Fruit fly (Drosophila melanogaster) whole organism, embryonic: ENCODE data around the gene CG9297.

Experiments used
- Abd-B ChIP-seq: fragments of 200-800 bp; sonication (Bioruptor generic); optimal IDR thresholded peaks from 2 replicates; lab custom pipeline; 2018; ENCODE audit warnings: missing biosample characterization, mild to moderate bottlenecking, missing genetic modification characterization, moderate library complexity
- B-H1 ChIP-seq: fragments of 200-800 bp; sonication (Bioruptor generic); IDR thresholded peaks from 3 replicates; pipeline ENCODE4 v1.3.6; 2022; ENCODE audit warnings: missing biosample characterization, missing genetic modification characterization
- CG10267 ChIP-seq: fragments of 200-800 bp; sonication (Bioruptor generic); optimal IDR thresholded peaks from 2 replicates; lab custom pipeline; 2018; ENCODE audit warnings: missing biosample characterization, mild to moderate bottlenecking, missing genetic modification characterization, moderate library complexity
- CG10274 ChIP-seq: fragments of 200-800 bp; sonication (Bioruptor generic); optimal IDR thresholded peaks from 3 replicates; lab custom pipeline; 2017; ENCODE audit warnings: missing biosample characterization, mild to moderate bottlenecking, missing genetic modification characterization
- CG11696 ChIP-seq: fragments of 200-800 bp; sonication (Bioruptor generic); IDR thresholded peaks from 2 replicates; pipeline ENCODE4 v1.3.6; 2022; ENCODE audit warnings: missing biosample characterization, missing genetic modification characterization
- CG13287 ChIP-seq: fragments of 200-800 bp; sonication (Bioruptor generic); IDR thresholded peaks from 2 replicates; pipeline ENCODE4 v1.3.6; 2022; ENCODE audit warnings: missing biosample characterization, missing genetic modification characterization; ENCODE audit not compliant: partially characterized antibody
- CG13894 ChIP-seq: fragments of 200-800 bp; sonication (Bioruptor generic); optimal IDR thresholded peaks from 3 replicates; lab custom pipeline; 2018; ENCODE audit warnings: missing biosample characterization, mild to moderate bottlenecking, missing genetic modification characterization, moderate library complexity
- CG14441 ChIP-seq: fragments of 200-800 bp; sonication (Bioruptor generic); IDR thresholded peaks from 2 replicates; pipeline ENCODE4 v1.3.6; 2022; ENCODE audit warnings: missing biosample characterization, missing genetic modification characterization
- CG14667 ChIP-seq: fragments of 200-800 bp; sonication (Bioruptor generic); IDR thresholded peaks from 2 replicates; pipeline ENCODE4 v1.3.6; 2022; ENCODE audit warnings: missing biosample characterization, missing genetic modification characterization
- CG14860 ChIP-seq: fragments of 200-800 bp; sonication (Bioruptor generic); IDR thresholded peaks from 3 replicates; pipeline ENCODE4 v1.3.6; 2022; ENCODE audit warnings: missing biosample characterization, missing genetic modification characterization; ENCODE audit not compliant: partially characterized antibody
- CG15479 ChIP-seq: fragments of 200-800 bp; sonication (Bioruptor generic); optimal IDR thresholded peaks from 3 replicates; lab custom pipeline; 2019; ENCODE audit warnings: missing biosample characterization, mild to moderate bottlenecking, missing genetic modification characterization, moderate library complexity
- CG15514 ChIP-seq: fragments of 200-800 bp; sonication (Bioruptor generic); optimal IDR thresholded peaks from 3 replicates; lab custom pipeline; 2017; ENCODE audit warnings: missing biosample characterization, missing genetic modification characterization, mild to moderate bottlenecking, moderate library complexity, missing genetic modification reagents
- CG15601 ChIP-seq: fragments of 200-800 bp; sonication (Bioruptor generic); optimal IDR thresholded peaks from 3 replicates; lab custom pipeline; 2019; ENCODE audit warnings: missing biosample characterization, mild to moderate bottlenecking, missing genetic modification characterization, moderate library complexity
- CG1647 ChIP-seq: fragments of 200-800 bp; sonication (Bioruptor generic); optimal IDR thresholded peaks from 3 replicates; lab custom pipeline; 2016; ENCODE audit warnings: missing biosample characterization, missing genetic modification characterization
- CG17186 ChIP-seq: fragments of 200-800 bp; sonication (Bioruptor generic); optimal IDR thresholded peaks from 3 replicates; lab custom pipeline; 2017; ENCODE audit warnings: missing biosample characterization, missing genetic modification reagents, missing genetic modification characterization
- CG17328 ChIP-seq: fragments of 200-800 bp; sonication (Bioruptor generic); IDR thresholded peaks from 2 replicates; pipeline ENCODE4 v1.3.6; 2022; ENCODE audit warnings: missing biosample characterization, missing genetic modification characterization
- CG2120 ChIP-seq: fragments of 200-800 bp; sonication (Bioruptor generic); optimal IDR thresholded peaks from 3 replicates; lab custom pipeline; 2016; ENCODE audit warnings: missing biosample characterization, missing genetic modification characterization
- CG2889 ChIP-seq: fragments of 200-800 bp; sonication (Bioruptor generic); IDR thresholded peaks from 3 replicates; pipeline ENCODE4 v1.3.6; 2022; ENCODE audit warnings: missing biosample characterization, missing genetic modification characterization
- CG30403 ChIP-seq: fragments of 200-800 bp; sonication (Bioruptor generic); optimal IDR thresholded peaks from 3 replicates; lab custom pipeline; 2016; ENCODE audit warnings: missing biosample characterization, missing genetic modification characterization
- CG3407 ChIP-seq: fragments of 200-800 bp; sonication (Bioruptor generic); optimal IDR thresholded peaks from 2 replicates; lab custom pipeline; 2018; ENCODE audit warnings: missing biosample characterization, mild to moderate bottlenecking, missing genetic modification characterization
- CG6813 ChIP-seq: fragments of 200-800 bp; sonication (Bioruptor generic); optimal IDR thresholded peaks from 2 replicates; lab custom pipeline; 2017; ENCODE audit warnings: missing biosample characterization, missing genetic modification characterization, mild to moderate bottlenecking, moderate library complexity, missing genetic modification reagents
- CG7556 ChIP-seq: fragments of 200-800 bp; sonication (Bioruptor generic); optimal IDR thresholded peaks from 2 replicates; lab custom pipeline; 2017; ENCODE audit warnings: missing biosample characterization, mild to moderate bottlenecking, missing genetic modification characterization
- CG7745 ChIP-seq: fragments of 200-800 bp; sonication (Bioruptor generic); optimal IDR thresholded peaks from 2 replicates; lab custom pipeline; 2018; ENCODE audit warnings: missing biosample characterization, mild to moderate bottlenecking, missing genetic modification characterization, moderate library complexity
- CG7839 ChIP-seq: fragments of 200-800 bp; sonication (Bioruptor generic); optimal IDR thresholded peaks from 3 replicates; lab custom pipeline; 2018; ENCODE audit warnings: missing biosample characterization, mild to moderate bottlenecking, missing genetic modification characterization, moderate library complexity
- CG8944 ChIP-seq: fragments of 200-800 bp; sonication (Bioruptor generic); optimal IDR thresholded peaks from 3 replicates; lab custom pipeline; 2016; ENCODE audit warnings: missing biosample characterization, missing genetic modification characterization
- CG9876 ChIP-seq: fragments of 200-800 bp; sonication (Bioruptor generic); optimal IDR thresholded peaks from 2 replicates; lab custom pipeline; 2016; ENCODE audit warnings: missing biosample characterization, missing genetic modification characterization
- Camta ChIP-seq: fragments of 200-800 bp; sonication (Bioruptor generic); optimal IDR thresholded peaks from 2 replicates; lab custom pipeline; 2016; ENCODE audit warnings: missing biosample characterization, missing genetic modification characterization
- Dp ChIP-seq: fragments of 200-800 bp; sonication (Bioruptor generic); optimal IDR thresholded peaks from 2 replicates; lab custom pipeline; 2018; ENCODE audit warnings: missing biosample characterization, mild to moderate bottlenecking, missing genetic modification characterization, moderate library complexity
- Elba2 ChIP-seq: fragments of 200-800 bp; sonication (Bioruptor generic); optimal IDR thresholded peaks from 3 replicates; lab custom pipeline; 2016; ENCODE audit warnings: missing biosample characterization, missing genetic modification characterization
- Fer2 ChIP-seq: fragments of 200-800 bp; sonication (Bioruptor generic); optimal IDR thresholded peaks from 2 replicates; lab custom pipeline; 2018; ENCODE audit warnings: missing biosample characterization, mild to moderate bottlenecking, missing genetic modification characterization, moderate library complexity
- HHEX ChIP-seq: fragments of 200-800 bp; sonication (Bioruptor generic); optimal IDR thresholded peaks from 3 replicates; lab custom pipeline; 2017; ENCODE audit warnings: missing biosample characterization, mild to moderate bottlenecking, missing genetic modification characterization, missing genetic modification reagents
- Lpt ChIP-seq: fragments of >200 bp; optimal IDR thresholded peaks from 2 replicates; lab custom pipeline; 2018; ENCODE audit warnings: missing biosample characterization, missing genetic modification characterization
- Med ChIP-seq: fragments of 200-800 bp; sonication (Bioruptor generic); peaks from one replicate; lab custom pipeline; 2016; ENCODE audit warnings: missing biosample characterization, missing genetic modification characterization, mild to moderate bottlenecking, inconsistent platforms, moderate library complexity
- Meics ChIP-seq: fragments of 200-800 bp; sonication (Bioruptor generic); optimal IDR thresholded peaks from 2 replicates; lab custom pipeline; 2017; ENCODE audit warnings: missing biosample characterization, mild to moderate bottlenecking, missing genetic modification characterization
- Nf-YC ChIP-seq: fragments of 200-800 bp; optimal IDR thresholded peaks from 3 replicates; lab custom pipeline; 2019; ENCODE audit warnings: missing biosample characterization, mild to moderate bottlenecking, missing genetic modification characterization, moderate library complexity
- TFAM ChIP-seq: fragments of 200-800 bp; sonication (Bioruptor generic); optimal IDR thresholded peaks from 2 replicates; lab custom pipeline; 2017; ENCODE audit warnings: missing biosample characterization, missing genetic modification characterization, inconsistent platforms
- ara ChIP-seq: fragments of 200-800 bp; sonication (Bioruptor generic); IDR thresholded peaks from 2 replicates; pipeline ENCODE4 v1.3.6; 2022; ENCODE audit warnings: missing biosample characterization, missing genetic modification characterization
- bcd ChIP-seq: fragments of 200-800 bp; sonication (Bioruptor generic); optimal IDR thresholded peaks from 2 replicates; lab custom pipeline; 2017; ENCODE audit warnings: missing biosample characterization, mild to moderate bottlenecking, missing genetic modification characterization
- dm ChIP-seq: fragments of 200-800 bp; sonication (Bioruptor generic); optimal IDR thresholded peaks from 3 replicates; lab custom pipeline; 2016; ENCODE audit warnings: missing biosample characterization, missing genetic modification characterization
- gcm2 ChIP-seq: fragments of 200-800 bp; sonication (Bioruptor generic); optimal IDR thresholded peaks from 2 replicates; lab custom pipeline; 2016; ENCODE audit warnings: missing biosample characterization, missing genetic modification characterization
- h ChIP-seq: fragments of >200 bp; optimal IDR thresholded peaks from 2 replicates; lab custom pipeline; 2017
- klu ChIP-seq: fragments of 200-800 bp; sonication (Bioruptor generic); IDR thresholded peaks from 2 replicates; pipeline ENCODE4 v1.3.6; 2022; ENCODE audit warnings: missing biosample characterization, missing genetic modification characterization
- knrl ChIP-seq: fragments of 200-800 bp; sonication (Bioruptor generic); IDR thresholded peaks from 3 replicates; pipeline ENCODE4 v1.3.6; 2022; ENCODE audit warnings: missing biosample characterization, missing genetic modification characterization; ENCODE audit not compliant: partially characterized antibody
- ranshi ChIP-seq: fragments of 200-800 bp; sonication (Bioruptor generic); IDR thresholded peaks from 2 replicates; pipeline ENCODE4 v1.3.6; 2022; ENCODE audit warnings: missing biosample characterization, missing genetic modification characterization
- seq ChIP-seq: fragments of 200-800 bp; sonication (Bioruptor generic); IDR thresholded peaks from 2 replicates; pipeline ENCODE4 v1.3.6; 2022; ENCODE audit warnings: missing biosample characterization, missing genetic modification characterization
- sima ChIP-seq: fragments of 200-800 bp; sonication (Bioruptor generic); optimal IDR thresholded peaks from 2 replicates; lab custom pipeline; 2016; ENCODE audit warnings: missing biosample characterization, missing genetic modification characterization
- so ChIP-seq: fragments of 200-800 bp; sonication (Bioruptor generic); IDR thresholded peaks from 3 replicates; pipeline ENCODE4 v1.3.6; 2022; ENCODE audit warnings: missing biosample characterization, missing genetic modification characterization
- sob ChIP-seq: fragments of 200-800 bp; sonication (Bioruptor generic); IDR thresholded peaks from 2 replicates; pipeline ENCODE4 v1.3.6; 2022; ENCODE audit warnings: missing biosample characterization, missing genetic modification characterization
- tap ChIP-seq: fragments of 200-800 bp; optimal IDR thresholded peaks from 3 replicates; lab custom pipeline; 2019; ENCODE audit warnings: missing biosample characterization, mild to moderate bottlenecking, missing genetic modification characterization, moderate library complexity
- vvl ChIP-seq: fragments of 200-800 bp; sonication (Bioruptor generic); IDR thresholded peaks from 2 replicates; pipeline ENCODE4 v1.3.6; 2022; ENCODE audit warnings: missing biosample characterization, missing genetic modification characterization
- yki ChIP-seq: fragments of >200 bp; optimal IDR thresholded peaks from 3 replicates; lab custom pipeline; 2018
- zen2 ChIP-seq: fragments of 200-800 bp; sonication (Bioruptor generic); IDR thresholded peaks from 3 replicates; pipeline ENCODE4 v1.3.6; 2022; ENCODE audit warnings: missing biosample characterization, missing genetic modification characterization; ENCODE audit not compliant: partially characterized antibody

CG9297 gene

DNA sequence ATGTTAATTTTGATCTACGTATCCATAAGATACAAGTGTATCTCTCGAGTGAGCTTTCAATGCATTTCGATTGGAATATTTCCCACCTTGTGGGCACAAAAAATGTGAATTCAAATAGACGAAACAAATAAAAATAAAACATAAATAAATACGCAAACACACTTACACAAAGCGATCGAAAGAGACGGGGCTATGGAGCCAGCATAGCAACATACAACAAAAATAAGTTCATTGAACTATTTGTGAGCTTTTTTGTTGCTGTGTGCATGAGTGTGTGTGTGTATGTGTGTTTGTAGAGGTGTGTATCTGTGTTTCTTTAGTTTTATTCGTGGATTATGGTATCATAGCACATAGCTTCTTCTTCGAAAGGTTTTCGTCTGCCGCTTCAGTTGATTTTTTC is 49.2 kb downstream of the CG9297 start (continued):
- TF ChIP-seq CG17328: no peak
- TF ChIP-seq HHEX: no peak
- TF ChIP-seq TFAM (GFP tag; lab: Kevin White, UChicago): no peak
- no peak for TF ChIP-seq sob (GFP tag; lab: Robert Waterston, UW)
- no peak for TF ChIP-seq CG7839 (tag; lab: Kevin White, UChicago)
- no peak for TF ChIP-seq zen2 (GFP tag; lab: Robert Waterston, UW)
- no peak for TF ChIP-seq so (GFP tag; lab: Robert Waterston, UW)
- TF ChIP-seq yki: no peak
- no peak for TF ChIP-seq CG9876 (GFP tag; lab: Kevin White, UChicago)
- TF ChIP-seq CG15514: no peak
- no peak for TF ChIP-seq CG11696 (GFP tag; lab: Robert Waterston, UW)
- TF ChIP-seq CG10267 (tag; lab: Kevin White, UChicago): no peak
- TF ChIP-seq tap (tag; lab: Kevin White, UChicago): peak; percentile 7
- TF ChIP-seq Camta (GFP tag; lab: Kevin White, UChicago): no peak
- no peak for TF ChIP-seq Abd-B
- TF ChIP-seq Meics (GFP tag; lab: Kevin White, UChicago): no peak
- no peak for TF ChIP-seq klu (GFP tag; lab: Robert Waterston, UW)
- TF ChIP-seq Lpt (GFP tag; lab: Kevin White, UChicago): no peak
- no peak for TF ChIP-seq Elba2 (GFP tag; lab: Kevin White, UChicago)
- TF ChIP-seq CG14667 (GFP tag; lab: Robert Waterston, UW): no peak
- TF ChIP-seq CG6813 (GFP tag; lab: Kevin White, UChicago): peak; percentile 23
- TF ChIP-seq h (lab: Kevin White, UChicago): no peak
- no peak for TF ChIP-seq CG13894 (tag; lab: Kevin White, UChicago)
- TF ChIP-seq CG15479 (GFP tag; lab: Kevin White, UChicago): no peak
- peak; percentile 31 for TF ChIP-seq CG15601
- TF ChIP-seq CG3407 (GFP tag; lab: Kevin White, UChicago): no peak
- no peak; the same call in 1 of the 2 replicates for TF ChIP-seq vvl (GFP tag; lab: Robert Waterston, UW)
- no peak for TF ChIP-seq CG1647 (GFP tag; lab: Kevin White, UChicago)
- TF ChIP-seq Fer2 (tag; lab: Kevin White, UChicago): no peak
- no peak for TF ChIP-seq CG10274 (GFP tag; lab: Kevin White, UChicago)
- TF ChIP-seq dm (GFP tag; lab: Kevin White, UChicago): no peak
- no peak for TF ChIP-seq CG7556 (GFP tag; lab: Kevin White, UChicago)
- TF ChIP-seq ara (GFP tag; lab: Robert Waterston, UW): no peak
- TF ChIP-seq CG7745 (tag; lab: Kevin White, UChicago): no peak
- no peak for TF ChIP-seq Dp (GFP tag; lab: Kevin White, UChicago)
- no peak for TF ChIP-seq CG2889
- no peak for TF ChIP-seq gcm2
- no peak for TF ChIP-seq CG14441 (GFP tag; lab: Robert Waterston, UW)
- no peak for TF ChIP-seq ranshi (GFP tag; lab: Robert Waterston, UW)
- no peak for TF ChIP-seq CG17186 (GFP tag; lab: Kevin White, UChicago)
- no peak for TF ChIP-seq CG14860
- TF ChIP-seq CG2120 (GFP tag; lab: Kevin White, UChicago): no peak
- no peak for TF ChIP-seq B-H1 (GFP tag; lab: Robert Waterston, UW)
- no peak for TF ChIP-seq CG8944 (GFP tag; lab: Kevin White, UChicago)
- no peak for TF ChIP-seq sima (GFP tag; lab: Kevin White, UChicago)
- no peak for TF ChIP-seq CG13287
- peak; percentile 69 for TF ChIP-seq Med (GFP tag; lab: Kevin White, UChicago)
- no peak for TF ChIP-seq seq (GFP tag; lab: Robert Waterston, UW)
- TF ChIP-seq knrl (GFP tag; lab: Robert Waterston, UW): no peak
- TF ChIP-seq CG30403: no peak
- no peak for TF ChIP-seq bcd (GFP tag; lab: Kevin White, UChicago)
- TF ChIP-seq Nf-YC (tag; lab: Kevin White, UChicago): no peak
